Worm (Caenorhabditis elegans): ENCODE data around the gene zig-5.

DNA sequence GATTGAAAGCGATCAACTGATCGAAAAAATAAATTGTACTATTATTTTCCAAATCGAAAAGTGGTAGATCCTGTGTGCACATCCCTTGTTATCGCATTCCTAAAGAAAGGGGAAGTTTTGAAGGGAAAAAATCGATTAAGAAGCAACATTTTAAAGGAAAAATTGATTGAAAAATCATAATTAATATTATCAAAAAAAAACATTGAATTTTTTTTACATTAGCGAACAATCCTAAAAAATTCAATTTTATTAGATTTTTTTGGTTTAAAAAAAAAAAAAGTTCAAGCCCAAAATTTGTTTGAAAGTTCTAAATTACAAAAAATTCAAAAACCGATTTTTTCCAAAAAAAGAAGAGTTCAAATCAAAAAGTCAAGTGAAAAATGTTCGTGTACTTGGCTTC, 41.8 kb upstream of the zig-5 start, which contains the start of gene dmsr-5:
- TF ChIP-seq nhr-71 (tag; optimal IDR thresholded peaks at IDR 0.05) (no peak), sox-4 (tag; optimal IDR thresholded peaks at IDR 0.05) (no peak), nhr-77 (tag; optimal IDR thresholded peaks at IDR 0.05) (no peak), dsc-1 (tag; optimal IDR thresholded peaks at IDR 0.05) (no peak), pqm-1 (tag; optimal IDR thresholded peaks at IDR 0.05) (no peak), ztf-4 (tag; optimal IDR thresholded peaks at IDR 0.05) (no peak), skn-1 (tag; optimal IDR thresholded peaks at IDR 0.05) (no peak), ama-1 (optimal IDR thresholded peaks at IDR 0.05) (no peak), rnt-1 (tag; optimal IDR thresholded peaks at IDR 0.05) (no peak)
